Fruit fly (Drosophila melanogaster) whole organism: ENCODE data around the gene Rsf1.

Experiments
- CG8478 ChIP-seq: fragments of >200 bp; optimal IDR thresholded peaks from 2 replicates; lab custom pipeline; 2018; ENCODE audit warnings: inconsistent platforms
- Dll ChIP-seq: fragments of >200 bp; optimal IDR thresholded peaks from 2 replicates; lab custom pipeline; 2017
- EcR ChIP-seq, 2 experiments: fragments of >200 bp; optimal IDR thresholded peaks; 2 replicates each; lab custom pipeline; 2017; ENCODE audit warnings: missing biosample characterization in 2 of 2, missing genetic modification characterization in 2 of 2, missing genetic modification reagents in 2 of 2
- pan ChIP-seq: fragments of >200 bp; optimal IDR thresholded peaks from 2 replicates; lab custom pipeline; 2017
- psq ChIP-seq: fragments of >200 bp; optimal IDR thresholded peaks from 2 replicates; lab custom pipeline; 2017
- usp ChIP-seq: fragments of >200 bp; optimal IDR thresholded peaks from 2 replicates; lab custom pipeline; 2017; ENCODE audit warnings: missing biosample characterization, missing genetic modification characterization, mixed read lengths

The Rsf1 gene

dm6 chr2L:10266511-10266910 is 3.2 kb upstream of the Rsf1 start, which contains the start of gene CG4953:
Gene CG4953 (plus strand): TSS chr2L:10266703.
- no peak for TF ChIP-seq Dll (lab: Kevin White, UChicago)
- TF ChIP-seq EcR (GFP tag; optimal IDR thresholded peaks at IDR 0.05; lab: Kevin White, UChicago), result no peak
- TF ChIP-seq usp (GFP tag; lab: Kevin White, UChicago), result no peak
- no peak for TF ChIP-seq psq
- TF ChIP-seq pan (lab: Kevin White, UChicago), result no peak
- no peak for TF ChIP-seq CG8478

dm6 chr2L:10265129-10265528 is 1.8 kb upstream of the Rsf1 start, which contains the start of gene Mob3:
Gene Mob3 (plus strand): TSS chr2L:10265336.
- TF ChIP-seq Dll (lab: Kevin White, UChicago) (no peak), usp (GFP tag; lab: Kevin White, UChicago) (no peak), CG8478 (no peak), pan (lab: Kevin White, UChicago) (no peak), EcR (GFP tag; optimal IDR thresholded peaks at IDR 0.05; lab: Kevin White, UChicago) (no peak), psq (no peak)

DNA sequence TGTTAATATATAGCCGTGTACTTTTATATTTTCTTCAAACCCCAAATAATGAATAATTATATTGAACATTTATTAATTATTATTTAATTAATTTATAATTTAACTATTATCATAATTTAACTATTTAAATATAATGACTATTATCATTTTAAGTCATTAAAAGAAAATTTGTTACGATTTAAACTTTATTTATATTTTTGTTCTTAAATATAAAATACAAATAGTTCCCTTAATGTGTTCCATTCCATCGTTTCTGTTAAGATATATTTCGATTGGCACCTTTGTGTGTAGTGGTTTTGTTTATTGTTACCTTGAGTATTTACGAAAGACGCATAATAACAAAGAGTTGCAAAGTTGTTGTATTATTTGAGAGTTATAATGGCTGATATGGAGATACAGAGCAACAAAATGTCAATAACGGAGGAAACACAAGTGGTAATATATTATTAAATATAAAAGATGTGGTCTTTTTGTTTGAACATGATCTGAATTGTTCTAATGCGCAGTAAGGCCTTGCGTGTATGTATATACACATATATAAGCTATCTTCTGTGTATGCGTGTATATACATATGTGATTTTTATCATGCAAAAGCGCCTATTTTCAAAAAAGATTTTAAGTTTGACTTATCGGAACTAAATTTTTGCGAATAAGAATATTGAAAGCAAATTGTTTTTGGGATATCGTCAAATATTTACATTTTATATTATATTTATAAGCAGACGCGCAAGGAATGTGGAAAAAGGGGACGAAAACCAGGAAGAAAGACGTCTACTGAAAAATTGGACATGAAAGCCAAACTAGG is 678 bp upstream of the Rsf1 start, which contains the start of gene REPTOR-BP:
TSS of gene REPTOR-BP (plus strand) at position 296 of the 805 bp plus-strand sequence.
- TF ChIP-seq CG8478, result no peak
- no peak for TF ChIP-seq psq
- TF ChIP-seq EcR (GFP tag; optimal IDR thresholded peaks at IDR 0.05; lab: Kevin White, UChicago), result no peak

DNA sequence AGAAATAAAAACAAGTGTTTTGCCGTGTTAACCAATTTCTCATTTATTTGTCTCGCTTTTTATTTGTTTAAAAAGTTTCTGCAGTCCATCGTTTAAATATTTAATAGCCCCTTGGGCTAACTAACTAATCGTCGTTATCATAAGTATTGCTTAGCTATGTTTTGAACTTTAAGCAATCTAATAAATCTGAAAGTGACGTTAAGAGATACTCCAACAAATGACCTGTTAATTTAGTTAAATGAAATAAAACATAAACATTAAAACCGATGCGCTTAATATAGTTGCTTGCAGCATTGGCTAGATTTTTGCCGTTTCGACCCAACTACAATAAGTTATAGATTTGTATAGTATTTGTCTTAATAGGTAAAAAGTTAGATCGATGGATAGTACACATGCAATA is 1.6 kb downstream of the Rsf1 start:
- TF ChIP-seq EcR (GFP tag; optimal IDR thresholded peaks at IDR 0.05; lab: Kevin White, UChicago), result no peak
- no peak for TF ChIP-seq CG8478
- TF ChIP-seq Dll (lab: Kevin White, UChicago), result no peak
- no peak for TF ChIP-seq usp (GFP tag; lab: Kevin White, UChicago)
- no peak for TF ChIP-seq psq
- TF ChIP-seq pan (lab: Kevin White, UChicago), result no peak

- TF ChIP-seq pan (lab: Kevin White, UChicago), result no peak
- TF ChIP-seq Dll (lab: Kevin White, UChicago), result no peak
- no peak for TF ChIP-seq psq
- TF ChIP-seq CG8478, result no peak
- no peak for TF ChIP-seq EcR (GFP tag; optimal IDR thresholded peaks at IDR 0.05; lab: Kevin White, UChicago)
- no peak for TF ChIP-seq usp (GFP tag; lab: Kevin White, UChicago)
Observed at dm6 chr2L:10260750-10261493, 2.4 kb downstream of the Rsf1 start, which contains the start of gene Pten. Gene Pten (minus strand): TSS chr2L:10261049.

DNA sequence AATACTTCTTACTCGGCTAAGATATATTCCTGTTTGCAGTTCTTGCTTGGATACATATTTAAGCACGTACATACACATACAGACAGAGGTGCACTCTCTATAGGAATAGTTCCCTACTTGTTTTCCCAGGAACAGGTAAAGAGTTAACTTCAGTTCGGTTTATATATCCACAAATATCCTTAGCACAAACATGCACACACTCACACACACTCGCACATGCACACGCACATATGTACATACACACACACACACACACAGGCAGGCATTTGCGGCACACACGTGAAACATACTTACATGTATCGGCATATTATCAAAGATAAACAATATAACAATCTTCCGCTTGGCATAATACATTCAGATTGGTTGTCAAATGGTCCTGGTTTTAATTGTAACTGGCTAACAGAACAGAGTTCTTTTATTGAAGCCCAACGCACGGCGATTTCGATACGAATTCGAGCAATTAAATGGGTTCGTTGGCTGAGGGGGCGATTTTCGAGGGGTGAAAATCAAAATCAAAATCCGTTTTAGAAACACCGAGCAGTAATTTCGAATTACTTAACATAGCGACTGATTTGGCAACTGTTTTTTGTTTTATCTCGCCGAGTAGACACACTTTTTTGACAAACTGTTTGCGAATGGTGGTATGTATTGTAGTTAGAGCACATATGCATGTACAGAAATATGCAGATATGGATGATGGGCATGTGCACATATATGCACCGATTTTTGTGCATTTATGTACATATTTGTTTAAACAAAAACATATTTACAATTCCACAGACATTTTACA is 3.2 kb downstream of the Rsf1 start:
- TF ChIP-seq CG8478, result no peak
- TF ChIP-seq pan (lab: Kevin White, UChicago), result no peak
- no peak for TF ChIP-seq EcR (GFP tag; optimal IDR thresholded peaks at IDR 0.05; lab: Kevin White, UChicago)
- TF ChIP-seq psq, result no peak
- no peak for TF ChIP-seq usp (GFP tag; lab: Kevin White, UChicago)
- TF ChIP-seq Dll (lab: Kevin White, UChicago), result no peak

dm6 chr2L:10255725-10256158 is 7.6 kb downstream of the Rsf1 start, which contains the start of gene CG5676:
Gene CG5676 (minus strand): TSS chr2L:10255891.
- TF ChIP-seq CG8478 (no peak), Dll (lab: Kevin White, UChicago) (no peak), usp (GFP tag; lab: Kevin White, UChicago) (no peak), EcR (GFP tag; optimal IDR thresholded peaks at IDR 0.05; lab: Kevin White, UChicago) (no peak), pan (lab: Kevin White, UChicago) (no peak), psq (no peak)

DNA sequence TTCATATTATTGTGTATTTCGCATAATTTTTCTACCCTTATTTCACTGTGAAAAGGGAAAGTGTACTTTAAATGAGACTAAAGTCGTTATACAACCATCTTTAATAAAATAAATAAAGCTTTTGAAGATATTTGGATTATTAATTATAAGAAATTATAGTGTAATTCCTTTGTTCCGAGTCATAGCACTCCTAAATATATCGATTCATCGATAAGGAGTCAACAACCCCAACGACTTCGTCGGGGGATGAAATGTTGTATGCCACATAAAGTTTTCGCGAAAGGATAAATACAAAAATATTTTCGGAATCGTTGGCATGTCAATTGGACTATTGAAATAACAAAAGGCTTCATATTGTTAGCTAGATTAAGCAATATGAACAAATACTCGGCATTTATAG is 11.8 kb downstream of the Rsf1 start, which contains the start of gene Ror:
TSS of gene Ror (plus strand) at position 252 of the 400 bp plus-strand sequence.
- TF ChIP-seq CG8478 (no peak), pan (lab: Kevin White, UChicago) (no peak), EcR (GFP tag; optimal IDR thresholded peaks at IDR 0.05; lab: Kevin White, UChicago) (no peak), usp (GFP tag; lab: Kevin White, UChicago) (no peak), psq (no peak), Dll (lab: Kevin White, UChicago) (no peak)

- TF ChIP-seq Dll (lab: Kevin White, UChicago) (no peak), usp (GFP tag; lab: Kevin White, UChicago) (no peak), EcR (GFP tag; optimal IDR thresholded peaks at IDR 0.05; lab: Kevin White, UChicago) (no peak), pan (lab: Kevin White, UChicago) (no peak), CG8478 (no peak), psq (no peak)
Observed at dm6 chr2L:10250441-10250847, 12.9 kb downstream of the Rsf1 start, which contains the start of the genes bsk and CG31717. Gene bsk (minus strand): TSS chr2L:10250501. Gene CG31717 (plus strand): TSS chr2L:10250737.

dm6 chr2L:10249655-10250202 is 13.6 kb downstream of the Rsf1 start:
- TF ChIP-seq Dll (lab: Kevin White, UChicago) (no peak), CG8478 (no peak), pan (lab: Kevin White, UChicago) (no peak), EcR (GFP tag; optimal IDR thresholded peaks at IDR 0.05; lab: Kevin White, UChicago) (no peak), usp (GFP tag; lab: Kevin White, UChicago) (no peak), psq (no peak)
